Fruit fly (Drosophila melanogaster) whole organism, embryonic: ENCODE data around the gene Fancd2.
A peak's percentile ranks its signal among the peaks of the same experiment; 100 is the strongest.

Source experiments
- Bdp1 ChIP-seq: fragments of 200-800 bp; sonication (Bioruptor generic); optimal IDR thresholded peaks from 3 replicates; lab custom pipeline; 2016; ENCODE audit warnings: missing biosample characterization, missing genetic modification characterization
- BtbVII ChIP-seq: fragments of 200-800 bp; sonication (Bioruptor generic); optimal IDR thresholded peaks from 3 replicates; lab custom pipeline; 2017; ENCODE audit warnings: missing biosample characterization, mild to moderate bottlenecking, missing genetic modification characterization
- CG10274 ChIP-seq: fragments of 200-800 bp; sonication (Bioruptor generic); optimal IDR thresholded peaks from 3 replicates; lab custom pipeline; 2017; ENCODE audit warnings: missing biosample characterization, mild to moderate bottlenecking, missing genetic modification characterization
- CG10565 ChIP-seq: fragments of 200-800 bp; sonication (Bioruptor generic); optimal IDR thresholded peaks from 3 replicates; lab custom pipeline; 2016; ENCODE audit warnings: missing biosample characterization, mild to moderate bottlenecking, missing genetic modification characterization
- CG16779 ChIP-seq: fragments of 200-800 bp; sonication (Bioruptor generic); IDR thresholded peaks from 2 replicates; pipeline ENCODE4 v1.3.6; 2022; ENCODE audit warnings: missing biosample characterization, missing genetic modification characterization
- CG16813 ChIP-seq: fragments of 200-800 bp; sonication (Bioruptor generic); IDR thresholded peaks from 3 replicates; pipeline ENCODE4 v1.3.6; 2022; ENCODE audit warnings: missing biosample characterization, missing genetic modification characterization; ENCODE audit not compliant: partially characterized antibody
- CG17612 ChIP-seq: fragments of 200-800 bp; sonication (Bioruptor generic); IDR thresholded peaks from 2 replicates; pipeline ENCODE4 v1.3.6; 2022; ENCODE audit warnings: missing biosample characterization, missing genetic modification characterization
- CG18011 ChIP-seq: fragments of 200-800 bp; sonication (Bioruptor generic); optimal IDR thresholded peaks from 2 replicates; lab custom pipeline; 2017; ENCODE audit warnings: missing biosample characterization, missing genetic modification characterization, mild to moderate bottlenecking, moderate library complexity, missing genotype
- CG18262 ChIP-seq: fragments of 200-800 bp; optimal IDR thresholded peaks from 3 replicates; lab custom pipeline; 2019; ENCODE audit warnings: missing biosample characterization, mild to moderate bottlenecking, missing genetic modification characterization, moderate library complexity
- CG2889 ChIP-seq: fragments of 200-800 bp; sonication (Bioruptor generic); IDR thresholded peaks from 3 replicates; pipeline ENCODE4 v1.3.6; 2022; ENCODE audit warnings: missing biosample characterization, missing genetic modification characterization
- CG5953 ChIP-seq: fragments of 200-800 bp; sonication (Bioruptor generic); IDR thresholded peaks from 2 replicates; pipeline ENCODE4 v1.3.6; 2022; ENCODE audit warnings: missing biosample characterization, missing genetic modification characterization
- CG6272 ChIP-seq: fragments of 200-800 bp; sonication (Bioruptor generic); IDR thresholded peaks from 2 replicates; pipeline ENCODE4 v1.3.6; 2022; ENCODE audit warnings: missing biosample characterization, missing genetic modification characterization
- CG6813 ChIP-seq: fragments of 200-800 bp; sonication (Bioruptor generic); optimal IDR thresholded peaks from 2 replicates; lab custom pipeline; 2017; ENCODE audit warnings: missing biosample characterization, missing genetic modification characterization, mild to moderate bottlenecking, moderate library complexity, missing genetic modification reagents
- CG8089 ChIP-seq: fragments of 200-800 bp; sonication (Bioruptor generic); optimal IDR thresholded peaks from 3 replicates; lab custom pipeline; 2016; ENCODE audit warnings: missing biosample characterization, missing genetic modification characterization
- CG9817 ChIP-seq: fragments of 200-800 bp; sonication (Bioruptor generic); optimal IDR thresholded peaks from 2 replicates; lab custom pipeline; 2018; ENCODE audit warnings: missing biosample characterization, mild to moderate bottlenecking, missing genetic modification characterization, moderate library complexity
- CoRest ChIP-seq: fragments of 200-800 bp; sonication (Bioruptor generic); optimal IDR thresholded peaks from 3 replicates; lab custom pipeline; 2018; ENCODE audit warnings: missing biosample characterization, mild to moderate bottlenecking, missing genetic modification characterization, moderate library complexity
- ERR ChIP-seq: fragments of 200-800 bp; sonication (Bioruptor generic); optimal IDR thresholded peaks from 2 replicates; lab custom pipeline; 2016; ENCODE audit warnings: missing biosample characterization, missing genetic modification characterization
- Fer3 ChIP-seq: fragments of 200-800 bp; sonication (Bioruptor generic); optimal IDR thresholded peaks from 2 replicates; lab custom pipeline; 2018; ENCODE audit warnings: missing biosample characterization, mild to moderate bottlenecking, missing genetic modification characterization, moderate library complexity
- Hr39 ChIP-seq: fragments of >200 bp; optimal IDR thresholded peaks from 2 replicates; lab custom pipeline; 2017
- Hr78 ChIP-seq, 2 experiments: fragments of 200-800 bp in 1 of 2; fragments of >200 bp in 1 of 2; sonication (Bioruptor generic) in 1 of 2; optimal IDR thresholded peaks; 2 replicates each; lab custom pipeline; 2017 to 2019; ENCODE audit warnings: missing biosample characterization in 2 of 2, missing genetic modification characterization in 2 of 2, mild to moderate bottlenecking in 1 of 2, moderate library complexity in 1 of 2
- Mad ChIP-seq: fragments of 200-800 bp; sonication (Bioruptor generic); optimal IDR thresholded peaks from 2 replicates; lab custom pipeline; 2016; ENCODE audit warnings: missing biosample characterization, missing genetic modification characterization
- Scr ChIP-seq: fragments of 200-800 bp; sonication (Bioruptor generic); IDR thresholded peaks from 2 replicates; pipeline ENCODE4 v1.3.6; 2022; ENCODE audit warnings: missing biosample characterization, missing genetic modification characterization; ENCODE audit not compliant: partially characterized antibody
- ap ChIP-seq: fragments of 200-800 bp; sonication (Bioruptor generic); IDR thresholded peaks from 2 replicates; pipeline ENCODE4 v1.3.6; 2022; ENCODE audit warnings: missing biosample characterization, missing genetic modification characterization
- chn ChIP-seq: fragments of 200-800 bp; sonication (Bioruptor generic); optimal IDR thresholded peaks from 2 replicates; lab custom pipeline; 2016; ENCODE audit warnings: missing biosample characterization, missing genetic modification characterization
- crc ChIP-seq: fragments of 200-800 bp; sonication (Bioruptor generic); optimal IDR thresholded peaks from 2 replicates; lab custom pipeline; 2016; ENCODE audit warnings: missing biosample characterization, missing genetic modification characterization
- croc ChIP-seq: fragments of 200-800 bp; sonication (Bioruptor generic); conservative IDR thresholded peaks from 3 replicates; pipeline ENCODE4 v1.3.6; 2022; ENCODE audit warnings: missing biosample characterization, missing genetic modification characterization
- esg ChIP-seq: fragments of 200-800 bp; sonication (Bioruptor generic); conservative IDR thresholded peaks from 2 replicates; pipeline ENCODE4 v1.3.6; 2022; ENCODE audit warnings: missing biosample characterization, missing genetic modification characterization
- gcm2 ChIP-seq: fragments of 200-800 bp; sonication (Bioruptor generic); optimal IDR thresholded peaks from 2 replicates; lab custom pipeline; 2016; ENCODE audit warnings: missing biosample characterization, missing genetic modification characterization
- gt ChIP-seq: fragments of 200-800 bp; sonication (Bioruptor generic); IDR thresholded peaks from 2 replicates; pipeline ENCODE4 v1.3.6; 2022; ENCODE audit warnings: missing biosample characterization, missing genetic modification characterization
- insv ChIP-seq, 2 experiments: fragments of 200-800 bp; sonication (Bioruptor generic); optimal IDR thresholded peaks; 3 replicates each; lab custom pipeline; 2016 to 2018; ENCODE audit warnings: missing biosample characterization in 2 of 2, missing genetic modification characterization in 2 of 2
- inv ChIP-seq: fragments of 200-800 bp; sonication (Bioruptor generic); IDR thresholded peaks from 2 replicates; pipeline ENCODE4 v1.3.6; 2022; ENCODE audit warnings: missing biosample characterization, missing genetic modification characterization; ENCODE audit not compliant: partially characterized antibody
- klu ChIP-seq: fragments of 200-800 bp; sonication (Bioruptor generic); IDR thresholded peaks from 2 replicates; pipeline ENCODE4 v1.3.6; 2022; ENCODE audit warnings: missing biosample characterization, missing genetic modification characterization
- nom ChIP-seq: fragments of 200-800 bp; sonication (Bioruptor generic); optimal IDR thresholded peaks from 2 replicates; lab custom pipeline; 2017; ENCODE audit warnings: missing biosample characterization, missing genetic modification characterization, mild to moderate bottlenecking, moderate library complexity, missing genetic modification reagents
- odd ChIP-seq: fragments of 200-800 bp; sonication (Bioruptor generic); optimal IDR thresholded peaks from 2 replicates; lab custom pipeline; 2017; ENCODE audit warnings: missing biosample characterization, mild to moderate bottlenecking, missing genetic modification characterization
- pb ChIP-seq: fragments of 200-800 bp; sonication (Bioruptor generic); optimal IDR thresholded peaks from 3 replicates; lab custom pipeline; 2016; ENCODE audit warnings: missing biosample characterization, missing genetic modification characterization
- run ChIP-seq: fragments of 200-800 bp; sonication (Bioruptor generic); optimal IDR thresholded peaks from 3 replicates; lab custom pipeline; 2018; ENCODE audit warnings: missing biosample characterization, mild to moderate bottlenecking, missing genetic modification characterization
- salm ChIP-seq: fragments of 200-800 bp; sonication (Bioruptor generic); optimal IDR thresholded peaks from 2 replicates; lab custom pipeline; 2018; ENCODE audit warnings: missing biosample characterization, mild to moderate bottlenecking, missing genetic modification characterization
- sna ChIP-seq: fragments of 200-800 bp; sonication (Bioruptor generic); IDR thresholded peaks from 2 replicates; pipeline ENCODE4 v1.3.6; 2022; ENCODE audit warnings: missing biosample characterization, missing genetic modification characterization; ENCODE audit not compliant: partially characterized antibody
- twi ChIP-seq: fragments of 200-800 bp; optimal IDR thresholded peaks from 2 replicates; lab custom pipeline; 2019; ENCODE audit warnings: missing biosample characterization, mild to moderate bottlenecking, missing genetic modification characterization, moderate library complexity
- usp ChIP-seq: fragments of >200 bp; optimal IDR thresholded peaks from 2 replicates; lab custom pipeline; 2017; ENCODE audit warnings: missing biosample characterization, missing genetic modification characterization

Gene Fancd2

dm6 chr3R:20828520-20829415 is 12.8 kb upstream of the Fancd2 start (continued):
- TF ChIP-seq CG10565 (GFP tag; lab: Kevin White, UChicago) (no peak), CG18262 (tag; lab: Kevin White, UChicago) (no peak), esg (GFP tag; lab: Robert Waterston, UW) (no peak), CG8089 (GFP tag; lab: Kevin White, UChicago) (no peak), ERR (GFP tag; lab: Kevin White, UChicago) (no peak), CG16813 (GFP tag; lab: Robert Waterston, UW) (no peak), CG5953 (no peak), ap (GFP tag; lab: Robert Waterston, UW) (no peak), crc (GFP tag; lab: Kevin White, UChicago) (no peak), pb (GFP tag; lab: Kevin White, UChicago) (no peak), Bdp1 (GFP tag; lab: Kevin White, UChicago) (no peak), Hr78 (GFP tag; optimal IDR thresholded peaks at IDR 0.05; lab: Kevin White, UChicago) (no peak), Scr (GFP tag; lab: Robert Waterston, UW) (0 out of 2 replicates have a peak, but pooled peaks have one; percentile 20), gcm2 (GFP tag; lab: Kevin White, UChicago) (no peak), sna (no peak), usp (no peak), nom (GFP tag; lab: Kevin White, UChicago) (peak; percentile 16), Hr39 (lab: Kevin White, UChicago) (no peak), insv (GFP tag; optimal IDR thresholded peaks at IDR 0.05; lab: Kevin White, UChicago) (no peak), croc (GFP tag; lab: Robert Waterston, UW) (no peak), CG18011 (GFP tag; lab: Kevin White, UChicago) (no peak), twi (tag; lab: Kevin White, UChicago) (peak; percentile 73), CG6813 (GFP tag; lab: Kevin White, UChicago) (no peak), CG9817 (tag; lab: Kevin White, UChicago) (no peak), run (tag; lab: Kevin White, UChicago) (no peak), odd (GFP tag; lab: Kevin White, UChicago) (no peak), CG10274 (GFP tag; lab: Kevin White, UChicago) (no peak), CG17612 (GFP tag; lab: Robert Waterston, UW) (no peak), chn (GFP tag; lab: Kevin White, UChicago) (no peak), salm (tag; lab: Kevin White, UChicago) (no peak), BtbVII (no peak), gt (GFP tag; lab: Robert Waterston, UW) (no peak), inv (GFP tag; lab: Robert Waterston, UW) (no peak), klu (GFP tag; lab: Robert Waterston, UW) (no peak), Fer3 (no peak), CG6272 (GFP tag; lab: Robert Waterston, UW) (no peak), CG2889 (GFP tag; lab: Robert Waterston, UW) (no peak), Mad (GFP tag; lab: Kevin White, UChicago) (no peak), CoRest (tag; lab: Kevin White, UChicago) (no peak), CG16779 (GFP tag; lab: Robert Waterston, UW) (no peak)
